Fruit fly (Drosophila melanogaster): ENCODE measurements around the gene Oseg1.

The Oseg1 gene

DNA sequence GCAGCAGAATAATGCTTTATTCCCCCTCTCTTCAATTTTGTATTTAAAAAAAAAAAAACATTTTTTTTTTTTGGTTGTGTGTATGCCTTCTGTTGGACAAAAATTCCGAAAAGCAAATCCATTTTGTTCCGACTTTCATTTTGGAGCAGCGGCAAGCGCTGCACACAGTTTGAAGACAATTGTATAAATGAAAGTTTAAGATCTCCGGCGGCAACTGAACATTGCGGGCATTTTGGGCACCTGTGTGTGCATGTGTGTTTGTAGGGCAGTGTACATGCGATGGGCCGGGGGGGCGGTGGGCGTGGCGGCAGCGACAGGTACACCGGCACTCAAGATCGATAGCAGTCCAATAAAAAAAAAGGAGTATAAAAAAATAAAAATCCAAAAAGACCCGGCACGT, 43.2 kb downstream of the Oseg1 start:
- TF ChIP-seq CG8478 (optimal IDR thresholded peaks at IDR 0.05) (no peak), psq (optimal IDR thresholded peaks at IDR 0.05) (no peak), usp (GFP tag; optimal IDR thresholded peaks at IDR 0.05) (no peak), Dll (optimal IDR thresholded peaks at IDR 0.05) (no peak), EcR (GFP tag; optimal IDR thresholded peaks at IDR 0.05) (no peak), pan (optimal IDR thresholded peaks at IDR 0.05) (no peak)

DNA sequence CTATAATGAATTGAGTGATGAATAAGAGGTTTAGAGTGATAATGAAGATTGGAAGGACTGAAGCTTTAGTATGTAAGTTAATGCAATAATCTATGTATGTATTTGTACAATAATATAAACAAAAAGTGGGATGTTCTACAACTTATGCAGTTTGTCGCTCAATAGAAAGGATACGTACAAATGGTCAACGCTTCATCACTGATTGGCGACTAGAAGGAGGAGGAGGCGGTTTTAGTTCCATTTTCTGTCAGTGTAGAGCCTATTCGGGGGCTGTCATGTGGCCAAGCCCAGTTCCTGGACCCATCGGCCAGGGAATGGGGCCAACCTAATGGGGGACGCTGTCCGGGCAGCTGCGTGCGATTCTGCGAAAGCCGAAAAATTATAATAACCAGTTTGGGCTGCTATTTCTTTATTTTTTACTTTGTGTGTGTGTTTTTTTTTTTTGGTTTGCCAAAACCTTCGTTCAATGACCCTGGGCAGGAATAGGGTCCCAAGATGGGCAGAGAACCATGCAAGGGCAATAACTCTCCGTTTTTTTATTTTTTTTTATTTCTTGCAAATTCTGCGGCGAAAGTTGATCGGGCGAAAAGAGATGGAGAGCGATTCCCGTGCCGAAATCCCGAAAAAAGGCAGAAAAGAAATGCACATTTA, 43.8 kb downstream of the Oseg1 start:
- no peak for TF ChIP-seq usp (GFP tag; optimal IDR thresholded peaks at IDR 0.05)
- TF ChIP-seq pan (optimal IDR thresholded peaks at IDR 0.05), result no peak
- no peak for TF ChIP-seq CG8478 (optimal IDR thresholded peaks at IDR 0.05)
- peak in 1 of 2 experiments; percentile 9 for TF ChIP-seq EcR (GFP tag; optimal IDR thresholded peaks at IDR 0.05)

DNA sequence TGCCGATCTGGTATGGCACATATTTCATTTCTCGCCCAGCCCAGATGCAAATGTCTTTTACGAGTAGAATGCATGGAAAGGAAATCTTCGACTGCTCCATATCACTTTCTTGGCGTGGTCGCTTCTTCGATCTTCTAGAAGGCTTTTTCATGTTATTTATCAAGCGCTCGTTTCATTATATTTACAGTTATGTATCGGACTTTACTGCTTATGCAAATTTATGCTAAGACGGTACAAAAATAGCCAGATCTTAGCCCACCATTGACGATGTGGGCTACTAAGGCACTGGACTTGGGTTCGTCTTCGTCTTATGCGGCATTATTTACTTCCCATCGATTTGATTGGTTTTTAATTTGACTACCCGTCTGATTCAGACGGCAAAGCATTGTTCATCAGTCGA, 49.4 kb downstream of the Oseg1 start:
- TF ChIP-seq usp (GFP tag; optimal IDR thresholded peaks at IDR 0.05) (no peak), Dll (optimal IDR thresholded peaks at IDR 0.05) (no peak), pan (optimal IDR thresholded peaks at IDR 0.05) (no peak), psq (optimal IDR thresholded peaks at IDR 0.05) (no peak), EcR (GFP tag; optimal IDR thresholded peaks at IDR 0.05) (no peak), CG8478 (optimal IDR thresholded peaks at IDR 0.05) (no peak)

DNA sequence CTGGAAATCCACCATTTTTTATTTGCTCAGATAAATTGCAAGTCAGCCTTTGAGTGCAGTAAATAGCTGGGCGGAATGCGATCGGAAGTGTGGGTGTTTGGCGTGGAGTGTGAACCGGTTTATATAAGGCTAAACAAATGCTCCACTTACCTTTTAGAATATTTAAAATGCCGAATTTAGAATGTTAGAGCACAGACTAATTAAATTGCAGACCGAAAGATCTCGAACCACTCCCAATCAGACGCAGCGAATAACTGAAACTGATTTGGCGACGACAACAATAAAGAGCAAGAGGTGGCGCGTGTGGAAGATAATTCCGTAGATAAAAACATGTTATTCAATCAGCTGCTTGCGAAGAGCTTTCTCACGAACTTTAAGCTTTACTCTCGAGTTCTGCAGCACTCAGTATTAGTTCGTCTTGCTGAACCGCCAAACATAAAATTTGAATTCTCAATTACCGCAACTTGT, 51.9 kb downstream of the Oseg1 start, which contains the start of gene Idh:
TSS of gene Idh (minus strand) at position 264 of the 468 bp plus-strand sequence.
- no peak for TF ChIP-seq Dll (optimal IDR thresholded peaks at IDR 0.05)
- no peak for TF ChIP-seq EcR (GFP tag; optimal IDR thresholded peaks at IDR 0.05)
- no peak for TF ChIP-seq usp (GFP tag; optimal IDR thresholded peaks at IDR 0.05)
- TF ChIP-seq CG8478 (optimal IDR thresholded peaks at IDR 0.05), result no peak
- no peak for TF ChIP-seq psq (optimal IDR thresholded peaks at IDR 0.05)
- no peak for TF ChIP-seq pan (optimal IDR thresholded peaks at IDR 0.05)

DNA sequence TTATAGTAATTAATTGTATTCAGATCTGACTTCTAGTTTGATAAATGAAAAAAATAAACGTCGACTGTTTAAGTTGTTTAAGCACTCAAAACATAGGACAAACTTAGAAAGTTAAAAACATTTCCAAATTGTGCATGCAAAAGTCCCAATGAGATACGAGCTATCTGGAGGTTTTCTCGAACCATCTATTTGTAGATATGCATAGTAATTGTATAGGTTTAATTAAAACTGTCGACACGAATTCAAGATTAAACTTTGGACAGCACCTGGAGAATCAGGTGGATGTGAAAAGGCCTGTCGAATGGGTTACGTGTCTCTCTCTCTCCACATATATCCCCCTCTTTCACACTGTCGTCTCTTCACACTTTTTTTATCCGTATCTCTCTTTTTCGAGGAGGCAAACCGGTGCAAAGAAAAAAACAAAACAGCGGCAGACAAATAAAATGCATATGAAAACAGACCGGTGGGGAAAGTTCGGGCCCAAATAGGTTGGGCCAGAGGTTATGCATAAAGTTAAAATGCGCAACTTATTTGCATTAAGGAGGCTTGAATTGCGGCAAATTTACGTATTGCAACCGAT, 52.5 kb downstream of the Oseg1 start:
- TF ChIP-seq psq (optimal IDR thresholded peaks at IDR 0.05) (no peak), Dll (optimal IDR thresholded peaks at IDR 0.05) (no peak), pan (optimal IDR thresholded peaks at IDR 0.05) (no peak), EcR (GFP tag; optimal IDR thresholded peaks at IDR 0.05) (no peak), usp (GFP tag; optimal IDR thresholded peaks at IDR 0.05) (no peak), CG8478 (optimal IDR thresholded peaks at IDR 0.05) (no peak)

DNA sequence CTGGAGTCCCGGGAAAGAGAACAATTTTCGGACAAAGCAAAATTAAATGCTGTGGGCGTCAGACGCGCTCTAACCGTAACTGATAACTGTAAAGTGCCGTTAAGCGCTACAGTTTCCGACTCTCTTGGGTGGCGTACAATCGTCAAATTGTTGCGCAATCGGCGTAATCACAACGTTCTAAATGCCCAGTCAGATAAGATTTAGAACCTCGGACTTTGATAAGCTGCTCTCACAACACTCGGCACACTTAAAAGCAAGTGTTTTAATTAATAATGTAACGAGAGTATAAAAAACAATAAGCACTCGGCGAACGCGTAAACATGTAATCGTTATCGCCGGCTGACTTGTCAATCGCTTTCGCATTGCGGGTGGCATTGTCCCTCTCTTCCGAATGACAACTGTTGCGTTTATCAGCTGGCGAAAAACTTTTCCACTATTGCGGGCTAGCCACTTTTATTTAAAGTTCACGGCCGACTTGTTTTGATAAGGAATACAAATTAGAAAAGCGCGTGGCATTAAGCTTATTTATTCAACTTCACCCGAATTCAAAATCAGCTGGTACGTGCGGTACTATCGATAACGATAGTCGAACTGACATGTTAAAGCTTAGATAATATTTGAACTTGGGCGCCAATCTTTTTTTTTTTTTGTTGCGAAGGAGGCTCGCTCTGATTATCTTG, 53.7 kb downstream of the Oseg1 start:
- no peak for TF ChIP-seq pan (optimal IDR thresholded peaks at IDR 0.05)
- no peak for TF ChIP-seq CG8478 (optimal IDR thresholded peaks at IDR 0.05)
- TF ChIP-seq usp (GFP tag; optimal IDR thresholded peaks at IDR 0.05), result no peak
- no peak for TF ChIP-seq Dll (optimal IDR thresholded peaks at IDR 0.05)
- no peak for TF ChIP-seq psq (optimal IDR thresholded peaks at IDR 0.05)
- no peak for TF ChIP-seq EcR (GFP tag; optimal IDR thresholded peaks at IDR 0.05)

DNA sequence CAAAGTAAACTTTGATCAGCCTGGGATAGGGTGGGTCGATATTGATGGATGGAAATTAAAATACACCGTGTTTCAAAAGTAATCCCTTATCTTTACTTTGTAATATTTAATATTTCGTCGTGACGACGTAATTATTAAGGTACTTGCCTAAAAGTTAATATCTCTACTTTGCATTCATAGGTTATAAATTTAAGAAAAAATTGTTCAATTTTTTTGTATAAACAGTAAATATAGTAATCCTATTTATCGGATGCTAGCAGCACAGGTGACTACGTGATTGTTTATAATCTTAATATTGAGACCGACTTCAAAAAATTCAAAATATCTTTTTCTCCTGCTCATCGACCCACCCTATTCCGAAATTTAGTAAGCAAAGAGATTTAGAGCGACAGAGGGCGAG, 54.5 kb downstream of the Oseg1 start:
- no peak for TF ChIP-seq usp (GFP tag; optimal IDR thresholded peaks at IDR 0.05)
- no peak for TF ChIP-seq EcR (GFP tag; optimal IDR thresholded peaks at IDR 0.05)
- TF ChIP-seq Dll (optimal IDR thresholded peaks at IDR 0.05), result no peak
- TF ChIP-seq pan (optimal IDR thresholded peaks at IDR 0.05), result no peak
- no peak for TF ChIP-seq CG8478 (optimal IDR thresholded peaks at IDR 0.05)
- no peak for TF ChIP-seq psq (optimal IDR thresholded peaks at IDR 0.05)

Data from whole organism.